Worm (Caenorhabditis elegans) whole organism, mixed stage, embryonic: ENCODE data around the gene chc-1.

ENCODE experiments used
- bed-3 ChIP-seq: fragments of 200-800 bp; sonication (Bioruptor generic); optimal IDR thresholded peaks from 3 replicates; lab custom pipeline; 2018; ENCODE audit warnings: mild to moderate bottlenecking, missing genetic modification characterization, moderate library complexity, missing compliant biosample characterization
- lin-13 ChIP-seq: fragments of 150-350 bp; optimal IDR thresholded peaks from 2 replicates; lab custom pipeline; 2014; ENCODE audit warnings: missing biosample characterization, missing genetic modification characterization
- lsy-2 ChIP-seq: fragments of 150-350 bp; optimal IDR thresholded peaks from 2 replicates; lab custom pipeline; 2014; ENCODE audit warnings: missing biosample characterization, missing genetic modification characterization
- mab-5 ChIP-seq: fragments of 150-350 bp; optimal IDR thresholded peaks from 2 replicates; lab custom pipeline; 2014; ENCODE audit warnings: missing biosample characterization, missing genetic modification characterization
- nhr-237 ChIP-seq: fragments of 150-350 bp; optimal IDR thresholded peaks from 2 replicates; lab custom pipeline; 2014; ENCODE audit warnings: missing biosample characterization, missing genetic modification characterization
- nhr-28 ChIP-seq: fragments of 150-350 bp; optimal IDR thresholded peaks from 2 replicates; lab custom pipeline; 2014; ENCODE audit warnings: missing biosample characterization, missing genetic modification characterization
- nhr-76 ChIP-seq: sonication (generic microtip); optimal IDR thresholded peaks from 2 replicates; lab custom pipeline; 2017; ENCODE audit warnings: missing biosample characterization, missing genetic modification characterization
- pha-4 ChIP-seq: fragments of 150-350 bp; optimal IDR thresholded peaks from 2 replicates; lab custom pipeline; 2018; ENCODE audit warnings: missing biosample characterization, missing genetic modification reagents, missing genetic modification characterization
- unc-62 ChIP-seq: fragments of 150-350 bp; optimal IDR thresholded peaks from 2 replicates; lab custom pipeline; 2014; ENCODE audit warnings: missing biosample characterization, missing genetic modification reagents, missing genetic modification characterization

ce11 chrIII:10233979-10234378 lies 30.4 kb downstream of the chc-1 start, which contains the start of gene paml-1:
- TF ChIP-seq pha-4 (no peak), lsy-2 (tag; lab: Kevin White, UChicago) (no peak), bed-3 (GFP tag; lab: Kevin White, UChicago) (no peak), nhr-76 (tag; lab: Kevin White, UChicago) (no peak), lin-13 (no peak), nhr-237 (tag; lab: Kevin White, UChicago) (no peak), nhr-28 (tag; lab: Kevin White, UChicago) (no peak), mab-5 (tag; lab: Kevin White, UChicago) (no peak), unc-62 (GFP tag; lab: Kevin White, UChicago) (no peak)
